Worm (Caenorhabditis elegans) whole organism, L1 larva: ENCODE data around the gene lpr-4.

Experiments
- aly-2 ChIP-seq: fragments of 150-350 bp; optimal IDR thresholded peaks from 2 replicates; lab custom pipeline; 2014; ENCODE audit warnings: missing biosample characterization, missing genetic modification characterization
- ama-1 ChIP-seq: fragments of 150-350 bp; optimal IDR thresholded peaks from 2 replicates; lab custom pipeline; 2014
- ceh-88 ChIP-seq: fragments of 200-800 bp; sonication (Bioruptor generic); IDR thresholded peaks from 2 replicates; pipeline ENCODE4 v1.3.6; 2022; ENCODE audit warnings: missing genetic modification characterization, missing compliant biosample characterization
- dpl-1 ChIP-seq, 3 experiments: fragments of 150-350 bp in 2 of 3; sonication (generic microtip) in 1 of 3; optimal IDR thresholded peaks; 2 replicates each; lab custom pipeline; 2014 to 2017; ENCODE audit warnings: missing biosample characterization in 3 of 3, missing genetic modification characterization in 3 of 3, missing genetic modification reagents in 3 of 3
- elt-3 ChIP-seq, 6 experiments: fragments of 150-350 bp in 1 of 6; sonication (generic microtip); optimal IDR thresholded peaks; 2 replicates each; lab custom pipeline; 2017 to 2018; ENCODE audit warnings: missing biosample characterization in 6 of 6, missing genetic modification characterization in 6 of 6, inconsistent platforms in 1 of 6
- jun-1 ChIP-seq: fragments of 150-350 bp; optimal IDR thresholded peaks from 2 replicates; lab custom pipeline; 2014; ENCODE audit warnings: missing biosample characterization, missing genetic modification reagents, missing genetic modification characterization
- mdl-1 ChIP-seq, 2 experiments: fragments of 150-350 bp; optimal IDR thresholded peaks; 2 replicates each; lab custom pipeline; 2014 to 2017; ENCODE audit warnings: missing biosample characterization in 2 of 2, missing genetic modification characterization in 2 of 2, inconsistent platforms in 1 of 2
- mep-1 ChIP-seq: fragments of 150-350 bp; optimal IDR thresholded peaks from 2 replicates; lab custom pipeline; 2014; ENCODE audit warnings: missing biosample characterization, missing genetic modification characterization
- nhr-11 ChIP-seq: fragments of 150-350 bp; optimal IDR thresholded peaks from 2 replicates; lab custom pipeline; 2014; ENCODE audit warnings: missing biosample characterization, missing genetic modification characterization
- nhr-28 ChIP-seq: fragments of 150-350 bp; optimal IDR thresholded peaks from 2 replicates; lab custom pipeline; 2014; ENCODE audit warnings: missing biosample characterization, missing genetic modification characterization
- snpc-4 ChIP-seq: fragments of 150-350 bp; optimal IDR thresholded peaks from 2 replicates; lab custom pipeline; 2014; ENCODE audit warnings: missing biosample characterization, missing genetic modification characterization
- unc-130 ChIP-seq: fragments of 150-350 bp; optimal IDR thresholded peaks from 2 replicates; lab custom pipeline; 2017; ENCODE audit warnings: missing biosample characterization, missing genetic modification characterization, inconsistent platforms
- zag-1 ChIP-seq: fragments of 150-350 bp; optimal IDR thresholded peaks from 2 replicates; lab custom pipeline; 2014; ENCODE audit warnings: missing biosample characterization, missing genetic modification characterization
- ztf-11 ChIP-seq, 2 experiments: sonication (generic microtip); optimal IDR thresholded peaks; 2 replicates each; lab custom pipeline; 2016 to 2017; ENCODE audit warnings: missing genetic modification characterization in 2 of 2, missing biosample characterization in 1 of 2, missing compliant biosample characterization in 1 of 2

- TF ChIP-seq nhr-11 (tag; lab: Kevin White, UChicago) = no peak
- no peak for TF ChIP-seq ceh-88 (GFP tag; lab: Robert Waterston, UW)
- no peak for TF ChIP-seq ztf-11 (tag; optimal IDR thresholded peaks at IDR 0.05; lab: Kevin White, UChicago)
- no peak for TF ChIP-seq ama-1 (lab: Kevin White, UChicago)
- TF ChIP-seq dpl-1 (GFP tag; optimal IDR thresholded peaks at IDR 0.05; lab: Kevin White, UChicago) = no peak
- TF ChIP-seq aly-2 (tag; lab: Kevin White, UChicago) = no peak
- TF ChIP-seq unc-130 (tag; lab: Kevin White, UChicago) = no peak
- TF ChIP-seq snpc-4 = no peak
- TF ChIP-seq elt-3 (tag; optimal IDR thresholded peaks at IDR 0.05; lab: Kevin White, UChicago) = no peak
- no peak for TF ChIP-seq nhr-28 (tag; lab: Kevin White, UChicago)
- TF ChIP-seq jun-1 (tag; lab: Kevin White, UChicago) = no peak
- TF ChIP-seq zag-1 (tag; lab: Kevin White, UChicago) = no peak
- TF ChIP-seq mep-1 (tag; lab: Kevin White, UChicago) = no peak
- no peak for TF ChIP-seq mdl-1 (tag; optimal IDR thresholded peaks at IDR 0.05; lab: Kevin White, UChicago)
These were observed 36.3 kb upstream of the lpr-4 start, which contains the start of gene ldb-1 for ce11 chrX:11028617-11029016.
